Worm (Caenorhabditis elegans) whole organism, L2 larva: ENCODE measurements around the gene grl-5.

Experiments
- C34F6.9 ChIP-seq: fragments of 150-350 bp; optimal IDR thresholded peaks from 2 replicates; lab custom pipeline; 2014; ENCODE audit warnings: missing biosample characterization, missing genetic modification characterization
- F13H6.1 ChIP-seq: sonication (generic microtip); optimal IDR thresholded peaks from 2 replicates; lab custom pipeline; 2016; ENCODE audit warnings: missing genetic modification characterization, missing compliant biosample characterization
- R02D3.7 ChIP-seq: fragments of 150-350 bp; optimal IDR thresholded peaks from 2 replicates; lab custom pipeline; 2014; ENCODE audit warnings: missing biosample characterization, missing genetic modification characterization
- Y55F3AM.14 ChIP-seq: fragments of 200-800 bp; sonication (Bioruptor generic); optimal IDR thresholded peaks from 2 replicates; lab custom pipeline; 2018; ENCODE audit warnings: mild to moderate bottlenecking, missing genetic modification characterization, missing compliant biosample characterization
- ZK546.5 ChIP-seq: sonication (generic microtip); optimal IDR thresholded peaks from 2 replicates; lab custom pipeline; 2017; ENCODE audit warnings: missing biosample characterization, missing genetic modification characterization
- alr-1 ChIP-seq: fragments of 150-350 bp; optimal IDR thresholded peaks from 2 replicates; lab custom pipeline; 2014; ENCODE audit warnings: missing biosample characterization, missing genetic modification characterization
- aly-2 ChIP-seq: fragments of 150-350 bp; optimal IDR thresholded peaks from 2 replicates; lab custom pipeline; 2014; ENCODE audit warnings: missing biosample characterization, missing genetic modification characterization
- ama-1 ChIP-seq: fragments of 150-350 bp; optimal IDR thresholded peaks from 2 replicates; lab custom pipeline; 2018; ENCODE audit warnings: inconsistent platforms
- blmp-1 ChIP-seq: sonication (generic microtip); optimal IDR thresholded peaks from 2 replicates; lab custom pipeline; 2017; ENCODE audit warnings: missing genetic modification characterization, mild to moderate bottlenecking, missing compliant biosample characterization, antibody characterized with exemption, moderate library complexity; ENCODE audit not compliant: insufficient read depth
- ceh-16 ChIP-seq: fragments of 150-350 bp; optimal IDR thresholded peaks from 2 replicates; lab custom pipeline; 2014; ENCODE audit warnings: missing biosample characterization, missing genetic modification characterization
- ceh-82 ChIP-seq: fragments of 150-350 bp; optimal IDR thresholded peaks from 2 replicates; lab custom pipeline; 2014; ENCODE audit warnings: missing biosample characterization, missing genetic modification characterization
- crh-2 ChIP-seq: sonication (generic microtip); optimal IDR thresholded peaks from 2 replicates; lab custom pipeline; 2017; ENCODE audit warnings: missing biosample characterization, missing genetic modification characterization
- dmd-4 ChIP-seq: sonication (generic microtip); optimal IDR thresholded peaks from 2 replicates; lab custom pipeline; 2017; ENCODE audit warnings: missing biosample characterization, missing genetic modification characterization
- egl-27 ChIP-seq: sonication (generic microtip); optimal IDR thresholded peaks from 3 replicates; lab custom pipeline; 2017; ENCODE audit warnings: missing biosample characterization, missing genetic modification reagents, missing genetic modification characterization
- elt-1 ChIP-seq: fragments of 150-350 bp; optimal IDR thresholded peaks from 2 replicates; lab custom pipeline; 2014; ENCODE audit warnings: missing biosample characterization, missing genetic modification characterization
- elt-3 ChIP-seq: sonication (generic microtip); optimal IDR thresholded peaks from 2 replicates; lab custom pipeline; 2017; ENCODE audit warnings: missing biosample characterization, missing genetic modification characterization
- fos-1 ChIP-seq: fragments of 150-350 bp; optimal IDR thresholded peaks from 2 replicates; lab custom pipeline; 2014; ENCODE audit warnings: missing biosample characterization, missing genetic modification characterization
- gmeb-1 ChIP-seq: fragments of 150-350 bp; optimal IDR thresholded peaks from 2 replicates; lab custom pipeline; 2014; ENCODE audit warnings: missing biosample characterization, missing genetic modification characterization
- lin-11 ChIP-seq: fragments of 150-350 bp; sonication (generic microtip); optimal IDR thresholded peaks from 2 replicates; lab custom pipeline; 2014; ENCODE audit warnings: missing biosample characterization, missing genetic modification characterization, inconsistent platforms, mixed read lengths
- lin-13 ChIP-seq: fragments of 150-350 bp; optimal IDR thresholded peaks from 2 replicates; lab custom pipeline; 2014; ENCODE audit warnings: missing biosample characterization, missing genetic modification reagents, missing genetic modification characterization
- lin-39 ChIP-seq: fragments of 150-350 bp; optimal IDR thresholded peaks from 2 replicates; lab custom pipeline; 2014; ENCODE audit warnings: missing biosample characterization, missing genetic modification reagents, missing genetic modification characterization
- lsy-2 ChIP-seq, 2 experiments: fragments of 150-350 bp in 1 of 2; sonication (generic microtip) in 1 of 2; optimal IDR thresholded peaks; 2 replicates each; lab custom pipeline; 2014 to 2017; ENCODE audit warnings: missing biosample characterization in 2 of 2, missing genetic modification characterization in 2 of 2
- mab-5 ChIP-seq: fragments of 150-350 bp; optimal IDR thresholded peaks from 2 replicates; lab custom pipeline; 2014; ENCODE audit warnings: missing biosample characterization, missing genetic modification characterization
- mbf-1 ChIP-seq: sonication (generic microtip); optimal IDR thresholded peaks from 2 replicates; lab custom pipeline; 2017; ENCODE audit warnings: missing biosample characterization, missing genetic modification characterization
- nhr-10 ChIP-seq: sonication (generic microtip); optimal IDR thresholded peaks from 2 replicates; lab custom pipeline; 2017; ENCODE audit warnings: missing biosample characterization, missing genetic modification characterization
- nhr-11 ChIP-seq: fragments of 150-350 bp; optimal IDR thresholded peaks from 2 replicates; lab custom pipeline; 2014; ENCODE audit warnings: missing biosample characterization, missing genetic modification characterization
- nhr-12 ChIP-seq: fragments of 150-350 bp; optimal IDR thresholded peaks from 2 replicates; lab custom pipeline; 2014; ENCODE audit warnings: missing biosample characterization, missing genetic modification characterization
- nhr-129 ChIP-seq: fragments of 150-350 bp; optimal IDR thresholded peaks from 2 replicates; lab custom pipeline; 2014; ENCODE audit warnings: missing biosample characterization, missing genetic modification characterization
- nhr-21 ChIP-seq: fragments of 150-350 bp; optimal IDR thresholded peaks from 2 replicates; lab custom pipeline; 2014; ENCODE audit warnings: missing biosample characterization, missing genetic modification characterization
- nhr-23 ChIP-seq: fragments of 150-350 bp; optimal IDR thresholded peaks from 2 replicates; lab custom pipeline; 2014; ENCODE audit warnings: missing biosample characterization, missing genetic modification reagents, missing genetic modification characterization
- nhr-25 ChIP-seq: fragments of 150-350 bp; sonication (generic microtip); optimal IDR thresholded peaks from 3 replicates; lab custom pipeline; 2014; ENCODE audit warnings: missing biosample characterization, missing genetic modification characterization
- nhr-6 ChIP-seq: fragments of 150-350 bp; optimal IDR thresholded peaks from 2 replicates; lab custom pipeline; 2014; ENCODE audit warnings: missing biosample characterization, missing genetic modification characterization
- peb-1 ChIP-seq: fragments of 150-350 bp; optimal IDR thresholded peaks from 2 replicates; lab custom pipeline; 2014; ENCODE audit warnings: missing biosample characterization, missing genetic modification characterization
- sem-4 ChIP-seq: fragments of 150-350 bp; optimal IDR thresholded peaks from 2 replicates; lab custom pipeline; 2014; ENCODE audit warnings: missing biosample characterization, missing genetic modification reagents, missing genetic modification characterization
- skn-1 ChIP-seq: sonication (generic microtip); optimal IDR thresholded peaks from 2 replicates; lab custom pipeline; 2017; ENCODE audit warnings: missing biosample characterization, missing genetic modification characterization
- sma-3 ChIP-seq: sonication (generic microtip); optimal IDR thresholded peaks from 2 replicates; lab custom pipeline; 2016; ENCODE audit warnings: missing genetic modification reagents, missing genetic modification characterization, missing compliant biosample characterization
- sma-9 ChIP-seq, 2 experiments: fragments of 150-350 bp in 1 of 2; sonication (generic microtip) in 1 of 2; optimal IDR thresholded peaks; 2 replicates each; lab custom pipeline; 2014 to 2016; ENCODE audit warnings: missing genetic modification characterization in 2 of 2, mild to moderate bottlenecking in 1 of 2, missing biosample characterization in 1 of 2, missing compliant biosample characterization in 1 of 2, missing genetic modification reagents in 1 of 2, moderate library complexity in 1 of 2
- snpc-4 ChIP-seq: fragments of 150-350 bp; optimal IDR thresholded peaks from 2 replicates; lab custom pipeline; 2014; ENCODE audit warnings: missing biosample characterization, missing genetic modification characterization
- unc-39 ChIP-seq: fragments of 150-350 bp; optimal IDR thresholded peaks from 2 replicates; lab custom pipeline; 2014; ENCODE audit warnings: missing biosample characterization, missing genetic modification characterization
- unc-55 ChIP-seq: fragments of 150-350 bp; sonication (generic microtip); optimal IDR thresholded peaks from 3 replicates; lab custom pipeline; 2014; ENCODE audit warnings: missing biosample characterization, missing genetic modification reagents, missing genetic modification characterization
- unc-62 ChIP-seq: fragments of 150-350 bp; optimal IDR thresholded peaks from 2 replicates; lab custom pipeline; 2014; ENCODE audit warnings: missing biosample characterization, missing genetic modification reagents, missing genetic modification characterization
- zag-1 ChIP-seq: fragments of 150-350 bp; optimal IDR thresholded peaks from 2 replicates; lab custom pipeline; 2014; ENCODE audit warnings: missing biosample characterization, missing genetic modification characterization
- ztf-1 ChIP-seq: fragments of 200-800 bp; sonication (Bioruptor generic); conservative IDR thresholded peaks from 2 replicates; pipeline ENCODE4 v1.3.6; 2022; ENCODE audit warnings: missing genetic modification characterization, missing compliant biosample characterization
- ztf-11 ChIP-seq: sonication (generic microtip); optimal IDR thresholded peaks from 2 replicates; lab custom pipeline; 2017; ENCODE audit warnings: missing biosample characterization, missing genetic modification characterization
- ztf-4 ChIP-seq: fragments of 150-350 bp; optimal IDR thresholded peaks from 2 replicates; lab custom pipeline; 2014; ENCODE audit warnings: missing biosample characterization, missing genetic modification characterization

grl-5 gene

DNA sequence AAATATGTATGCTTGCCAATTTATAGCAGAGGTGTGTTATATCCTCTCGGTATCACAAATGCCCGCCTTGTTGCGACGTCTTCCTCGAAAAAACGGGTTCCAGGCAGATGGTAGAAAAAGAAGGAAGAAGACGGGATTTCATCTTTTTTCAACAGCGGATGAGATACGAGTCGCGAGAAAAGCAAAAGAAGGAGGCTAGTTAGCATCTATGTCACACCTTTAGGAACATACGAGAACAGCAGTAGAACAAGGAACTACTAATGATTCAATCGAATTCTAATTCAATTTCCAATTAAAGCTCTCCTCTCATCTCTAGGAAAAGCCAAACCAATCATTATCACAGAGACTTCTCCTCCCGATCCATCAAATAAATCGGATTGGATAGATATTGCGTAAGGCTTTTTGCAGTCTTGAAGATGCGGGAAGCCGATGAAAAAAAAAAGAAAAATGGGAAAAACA is at the start of gene grl-5:
Gene grl-5, minus strand, starts transcription at position 51 of the 459 bp plus-strand sequence.
- no peak for TF ChIP-seq ama-1
- no peak for TF ChIP-seq nhr-6 (tag; lab: Kevin White, UChicago)
- no peak for TF ChIP-seq fos-1
- no peak for TF ChIP-seq nhr-25 (tag; lab: Kevin White, UChicago)
- TF ChIP-seq peb-1 (tag; lab: Kevin White, UChicago): no peak
- TF ChIP-seq nhr-12: no peak
- no peak for TF ChIP-seq zag-1 (tag; lab: Kevin White, UChicago)
- no peak for TF ChIP-seq aly-2 (tag; lab: Kevin White, UChicago)
- no peak for TF ChIP-seq crh-2
- TF ChIP-seq sem-4: no peak
- no peak for TF ChIP-seq elt-1 (tag; lab: Kevin White, UChicago)
- no peak for TF ChIP-seq nhr-11 (tag; lab: Kevin White, UChicago)
- TF ChIP-seq ZK546.5 (tag; lab: Kevin White, UChicago): no peak
- TF ChIP-seq nhr-23 (tag; lab: Kevin White, UChicago): no peak
- TF ChIP-seq skn-1 (tag; lab: Kevin White, UChicago): no peak
- no peak for TF ChIP-seq R02D3.7 (tag; lab: Kevin White, UChicago)
- TF ChIP-seq ztf-11 (tag; lab: Kevin White, UChicago): no peak
- no peak for TF ChIP-seq egl-27 (tag; lab: Kevin White, UChicago)
- no peak for TF ChIP-seq blmp-1

DNA sequence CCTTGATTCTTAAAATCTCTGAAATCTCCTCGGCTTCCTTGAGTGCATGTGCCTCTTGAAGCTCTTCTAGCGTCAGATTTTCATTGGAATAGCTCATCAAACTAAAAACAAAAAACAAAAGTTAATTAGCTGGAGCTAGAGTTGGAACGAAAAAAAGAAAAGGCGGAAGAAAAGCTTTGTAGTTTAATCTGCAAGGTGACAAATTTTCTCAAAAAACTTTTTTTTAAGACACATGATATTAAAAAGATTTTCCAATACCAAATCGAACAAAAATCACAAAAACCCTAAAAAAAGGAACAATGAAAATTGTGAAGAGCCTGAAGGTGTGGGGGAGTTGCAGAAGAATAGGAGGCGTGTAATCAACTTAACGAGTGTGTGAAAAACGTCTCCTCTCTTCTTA is 40.2 kb upstream of the grl-5 start, which contains the start of gene gnrr-5:
Gene gnrr-5, minus strand, starts transcription at position 101 of the 400 bp plus-strand sequence.
- TF ChIP-seq nhr-25 (tag; lab: Kevin White, UChicago) (no peak), ama-1 (no peak), sem-4 (no peak), nhr-12 (no peak), skn-1 (tag; lab: Kevin White, UChicago) (no peak)

DNA sequence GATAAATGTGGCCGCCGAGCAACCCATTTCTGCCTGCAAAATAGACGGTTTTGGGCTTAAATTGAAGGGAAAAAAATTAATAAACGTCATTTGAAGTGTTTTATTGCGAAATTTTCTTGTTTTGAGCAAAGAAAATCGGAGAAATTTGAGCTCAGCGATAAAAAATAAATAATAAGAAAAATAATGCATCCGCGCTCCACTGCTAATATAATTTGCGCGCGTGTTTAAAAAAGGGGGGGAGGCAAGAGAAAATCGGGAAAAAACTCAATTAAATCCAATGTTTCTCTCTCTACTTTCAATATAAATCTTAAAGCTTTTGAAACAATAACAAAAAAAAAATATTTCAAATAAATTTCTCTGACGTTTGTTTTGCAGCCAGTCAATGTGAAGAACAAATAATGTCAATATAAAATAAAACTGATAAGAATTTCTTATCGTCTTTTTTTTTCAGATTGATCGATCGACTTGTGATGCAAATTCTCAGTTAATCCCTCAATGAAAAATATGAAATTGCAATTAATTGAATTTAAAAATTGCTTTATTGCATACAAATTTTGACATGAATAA is 36.1 kb upstream of the grl-5 start, which contains the start of gene rft-2:
Gene rft-2, minus strand, starts transcription at position 41 of the 567 bp plus-strand sequence.
- TF ChIP-seq ZK546.5 (tag; lab: Kevin White, UChicago): no peak
- no peak for TF ChIP-seq blmp-1
- TF ChIP-seq ceh-16 (tag; lab: Kevin White, UChicago): no peak
- TF ChIP-seq ztf-11 (tag; lab: Kevin White, UChicago): no peak
- no peak for TF ChIP-seq mbf-1 (tag; lab: Kevin White, UChicago)
- no peak for TF ChIP-seq unc-62 (GFP tag; lab: Kevin White, UChicago)
- TF ChIP-seq skn-1 (tag; lab: Kevin White, UChicago): no peak
- peak; percentile 55 for TF ChIP-seq crh-2
- no peak for TF ChIP-seq R02D3.7 (tag; lab: Kevin White, UChicago)
- TF ChIP-seq zag-1 (tag; lab: Kevin White, UChicago): no peak
- no peak for TF ChIP-seq ama-1
- peak; percentile 96 for TF ChIP-seq gmeb-1 (tag; lab: Kevin White, UChicago)
- no peak for TF ChIP-seq ceh-82 (tag; lab: Kevin White, UChicago)
- TF ChIP-seq nhr-10 (tag; lab: Kevin White, UChicago): no peak
- no peak for TF ChIP-seq lin-39 (tag; lab: Kevin White, UChicago)
- TF ChIP-seq sma-3 (GFP tag; lab: Kevin White, UChicago): peak; percentile 13
- no peak for TF ChIP-seq lin-11 (tag; lab: Kevin White, UChicago)
- TF ChIP-seq nhr-25 (tag; lab: Kevin White, UChicago): peak; percentile 31
- TF ChIP-seq mab-5 (tag; lab: Kevin White, UChicago): peak; percentile 11
- TF ChIP-seq lsy-2 (tag; optimal IDR thresholded peaks at IDR 0.05; lab: Kevin White, UChicago): peak; percentile 49 to 81
- TF ChIP-seq dmd-4 (tag; lab: Kevin White, UChicago): no peak
- TF ChIP-seq nhr-129: no peak
- no peak for TF ChIP-seq peb-1 (tag; lab: Kevin White, UChicago)
- peak; percentile 46 for TF ChIP-seq sem-4
- TF ChIP-seq Y55F3AM.14 (GFP tag; lab: Kevin White, UChicago): peak; percentile 32
- TF ChIP-seq snpc-4 (tag; lab: Kevin White, UChicago): no peak
- peak; percentile 62 for TF ChIP-seq lin-13 (GFP tag; lab: Kevin White, UChicago)
- no peak for TF ChIP-seq sma-9 (GFP tag; optimal IDR thresholded peaks at IDR 0.05; lab: Kevin White, UChicago)
- TF ChIP-seq sma-9 (tag; optimal IDR thresholded peaks at IDR 0.05; lab: Kevin White, UChicago): no peak
- no peak for TF ChIP-seq nhr-11 (tag; lab: Kevin White, UChicago)
- TF ChIP-seq nhr-12: no peak
- TF ChIP-seq egl-27 (tag; lab: Kevin White, UChicago): no peak
- TF ChIP-seq F13H6.1 (tag; lab: Kevin White, UChicago): no peak
- no peak for TF ChIP-seq unc-39 (tag; lab: Kevin White, UChicago)
- TF ChIP-seq fos-1: peak; percentile 53
- no peak for TF ChIP-seq ztf-4 (tag; lab: Kevin White, UChicago)
- TF ChIP-seq elt-3 (tag; lab: Kevin White, UChicago): no peak
- no peak for TF ChIP-seq alr-1 (tag; lab: Kevin White, UChicago)
- no peak for TF ChIP-seq nhr-21 (tag; lab: Kevin White, UChicago)
- TF ChIP-seq ztf-1 (GFP tag; lab: Robert Waterston, UW): no peak
- TF ChIP-seq unc-55 (GFP tag; lab: Kevin White, UChicago): peak; percentile 80
- TF ChIP-seq nhr-23 (tag; lab: Kevin White, UChicago): no peak
- TF ChIP-seq C34F6.9 (tag; lab: Kevin White, UChicago): peak; percentile 52
- TF ChIP-seq elt-1 (tag; lab: Kevin White, UChicago): no peak
- TF ChIP-seq, all 48 proteins: peak for 12
